Worm (Caenorhabditis elegans) whole organism, L3 larva: ENCODE measurements around the gene cah-2.
"Not testable (repeated sequence)": the region's sequence is repeated elsewhere in the genome, so short reads cannot be mapped to it uniquely, and the experiment has no call there.

Source experiments
- R02D3.7 ChIP-seq: fragments of 150-350 bp; optimal IDR thresholded peaks from 2 replicates; lab custom pipeline; 2014; ENCODE audit warnings: missing biosample characterization, missing genetic modification characterization
- aly-2 ChIP-seq: fragments of 150-350 bp; optimal IDR thresholded peaks from 2 replicates; lab custom pipeline; 2014; ENCODE audit warnings: missing biosample characterization, missing genetic modification characterization
- ama-1 ChIP-seq: fragments of 150-350 bp; optimal IDR thresholded peaks from 2 replicates; lab custom pipeline; 2018
- egl-27 ChIP-seq: sonication (generic microtip); optimal IDR thresholded peaks from 4 replicates; lab custom pipeline; 2017; ENCODE audit warnings: missing biosample characterization, missing genetic modification reagents, missing genetic modification characterization
- elt-2 ChIP-seq: sonication (generic microtip); optimal IDR thresholded peaks from 2 replicates; lab custom pipeline; 2016; ENCODE audit warnings: missing genetic modification reagents, mild to moderate bottlenecking, missing genetic modification characterization, missing compliant biosample characterization
- elt-3 ChIP-seq, 3 experiments: fragments of 150-350 bp in 1 of 3; sonication (generic microtip) in 2 of 3; optimal IDR thresholded peaks; 2 replicates in 2 of 3; 4 replicates in 1 of 3; lab custom pipeline; 2014 to 2017; ENCODE audit warnings: missing biosample characterization in 3 of 3, missing genetic modification characterization in 3 of 3
- fkh-10 ChIP-seq: sonication (generic microtip); optimal IDR thresholded peaks from 2 replicates; lab custom pipeline; 2017; ENCODE audit warnings: missing biosample characterization, missing genetic modification reagents, missing genetic modification characterization
- fkh-2 ChIP-seq: fragments of 150-350 bp; optimal IDR thresholded peaks from 2 replicates; lab custom pipeline; 2014; ENCODE audit warnings: missing biosample characterization, missing genetic modification reagents, missing genetic modification characterization
- hmg-11 ChIP-seq: sonication (generic microtip); optimal IDR thresholded peaks from 2 replicates; lab custom pipeline; 2016; ENCODE audit warnings: missing genetic modification characterization, missing compliant biosample characterization
- mdl-1 ChIP-seq: fragments of 150-350 bp; optimal IDR thresholded peaks from 2 replicates; lab custom pipeline; 2014; ENCODE audit warnings: missing biosample characterization, missing genetic modification characterization
- nfya-1 ChIP-seq: sonication (generic microtip); optimal IDR thresholded peaks from 2 replicates; lab custom pipeline; 2017; ENCODE audit warnings: missing genetic modification characterization, mild to moderate bottlenecking, missing compliant biosample characterization, antibody characterized with exemption, moderate library complexity; ENCODE audit not compliant: insufficient read depth
- nhr-12 ChIP-seq: fragments of 150-350 bp; optimal IDR thresholded peaks from 2 replicates; lab custom pipeline; 2014; ENCODE audit warnings: missing biosample characterization, missing genetic modification characterization
- nhr-237 ChIP-seq: fragments of 150-350 bp; optimal IDR thresholded peaks from 2 replicates; lab custom pipeline; 2014; ENCODE audit warnings: missing biosample characterization, missing genetic modification characterization
- nhr-77 ChIP-seq: fragments of 150-350 bp; optimal IDR thresholded peaks from 2 replicates; lab custom pipeline; 2014; ENCODE audit warnings: missing biosample characterization, missing genetic modification characterization
- pha-4 ChIP-seq: fragments of 150-350 bp; optimal IDR thresholded peaks from 2 replicates; lab custom pipeline; 2014; ENCODE audit warnings: missing biosample characterization, missing genetic modification reagents, missing genetic modification characterization
- skn-1 ChIP-seq: fragments of 150-350 bp; optimal IDR thresholded peaks from 2 replicates; lab custom pipeline; 2014; ENCODE audit warnings: missing biosample characterization, missing genetic modification characterization
- unc-62 ChIP-seq: fragments of 150-350 bp; sonication (generic microtip); optimal IDR thresholded peaks from 4 replicates; lab custom pipeline; 2014; ENCODE audit warnings: missing biosample characterization, missing genetic modification reagents, missing genetic modification characterization
- ztf-4 ChIP-seq: fragments of 150-350 bp; optimal IDR thresholded peaks from 2 replicates; lab custom pipeline; 2014; ENCODE audit warnings: missing biosample characterization, missing genetic modification characterization

Gene cah-2

DNA sequence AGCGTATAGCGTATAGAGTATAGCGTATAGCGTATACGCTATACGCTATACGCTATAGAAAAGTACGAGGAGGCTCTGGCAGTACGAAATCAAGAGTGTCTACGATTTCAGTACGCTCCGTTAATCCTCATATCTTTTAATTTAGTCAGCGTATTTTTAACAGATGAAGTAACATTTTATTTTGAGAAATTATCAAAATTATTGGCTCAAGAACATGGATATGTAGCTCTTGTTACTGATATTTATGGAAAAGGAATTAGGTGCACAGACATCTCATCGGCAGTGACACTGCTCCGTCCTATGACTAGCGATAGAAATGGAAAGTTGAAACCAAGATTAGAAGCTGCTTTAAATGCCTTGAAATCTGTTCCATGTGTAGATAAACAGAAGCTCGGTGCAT, 48.0 kb downstream of the cah-2 start, which contains the start of gene K02A2.1:
TSS of gene K02A2.1 (plus strand) at position 301 of the 400 bp plus-strand sequence.
- not testable (repeated sequence) for TF ChIP-seq aly-2, skn-1, nhr-237 (tag; lab: Kevin White, UChicago)

DNA sequence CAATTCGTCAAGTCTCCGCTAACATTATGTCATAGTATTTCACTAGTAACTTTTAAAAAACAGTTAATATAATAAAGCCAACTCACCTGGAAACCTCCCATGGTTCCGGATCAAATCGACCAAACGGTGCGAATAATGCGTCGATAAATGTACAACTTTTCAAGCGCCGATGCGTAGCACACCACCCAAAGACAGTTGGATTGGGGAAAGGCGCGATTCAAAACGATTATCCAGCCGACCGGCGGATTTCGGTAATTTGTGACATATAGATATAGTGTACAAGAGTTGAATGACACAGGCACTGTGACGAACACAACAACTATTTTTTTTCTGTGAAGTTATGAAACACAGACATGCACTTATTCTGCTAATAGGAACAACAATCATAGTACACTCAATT, 48.7 kb downstream of the cah-2 start, which contains the start of gene kcc-3:
TSS of gene kcc-3 (minus strand) at position 101 of the 400 bp plus-strand sequence.
- TF ChIP-seq hmg-11 (tag; lab: Kevin White, UChicago) (no peak), unc-62 (no peak), fkh-10 (GFP tag; lab: Kevin White, UChicago) (no peak), R02D3.7 (tag; lab: Kevin White, UChicago) (no peak), elt-2 (tag; lab: Kevin White, UChicago) (no peak), ama-1 (no peak), ztf-4 (no peak), nhr-12 (tag; lab: Kevin White, UChicago) (no peak), elt-3 (tag; optimal IDR thresholded peaks at IDR 0.05; lab: Kevin White, UChicago) (no peak), aly-2 (tag; lab: Kevin White, UChicago) (no peak), skn-1 (tag; lab: Kevin White, UChicago) (no peak), egl-27 (no peak), fkh-2 (tag; lab: Kevin White, UChicago) (no peak), pha-4 (tag; lab: Kevin White, UChicago) (no peak)

DNA sequence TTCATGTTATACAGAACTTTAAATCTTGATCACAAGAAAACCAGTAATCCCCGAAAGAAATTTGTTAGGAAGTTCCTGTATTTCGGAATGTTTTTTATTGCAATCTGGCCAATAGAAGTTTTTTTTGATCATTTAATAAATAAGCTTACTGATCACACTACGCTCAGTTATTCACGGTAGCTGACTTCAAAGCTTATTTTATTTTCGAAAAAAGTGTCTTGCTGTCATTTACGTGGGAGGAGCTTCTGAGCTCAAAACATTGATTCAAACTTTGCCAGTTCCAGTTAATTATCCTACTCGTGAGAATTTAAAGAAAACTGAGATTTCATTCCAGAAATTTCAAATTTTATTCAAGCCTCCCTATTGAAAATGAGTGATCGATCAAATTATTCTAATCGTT, 50.6 kb downstream of the cah-2 start, which contains the start of gene srd-54:
TSS of gene srd-54 (plus strand) at position 301 of the 400 bp plus-strand sequence.
- TF ChIP-seq elt-3 (tag; optimal IDR thresholded peaks at IDR 0.05; lab: Kevin White, UChicago) (no peak), elt-2 (tag; lab: Kevin White, UChicago) (no peak), nfya-1 (tag; lab: Kevin White, UChicago) (no peak), skn-1 (tag; lab: Kevin White, UChicago) (no peak), mdl-1 (no peak), unc-62 (no peak), nhr-77 (tag; lab: Kevin White, UChicago) (no peak)
